Fruit fly (Drosophila melanogaster) whole organism, embryonic: ENCODE measurements around the gene CG13949.
A peak's percentile ranks its signal among the peaks of the same experiment; 100 is the strongest.

ENCODE experiments used
- BEAF-32 ChIP-seq: fragments of 200-800 bp; sonication (Bioruptor generic); optimal IDR thresholded peaks from 3 replicates; lab custom pipeline; 2017; ENCODE audit warnings: missing biosample characterization, missing genetic modification characterization, mild to moderate bottlenecking, moderate library complexity, missing genetic modification reagents
- C15 ChIP-seq: fragments of 200-800 bp; sonication (Bioruptor generic); IDR thresholded peaks from 3 replicates; pipeline ENCODE4 v1.3.6; 2022; ENCODE audit warnings: missing biosample characterization, missing genetic modification characterization
- CG12071 ChIP-seq: fragments of 200-800 bp; sonication (Bioruptor generic); optimal IDR thresholded peaks from 3 replicates; lab custom pipeline; 2018; ENCODE audit warnings: missing biosample characterization, mild to moderate bottlenecking, missing genetic modification characterization
- CG12155 ChIP-seq: fragments of 200-800 bp; sonication (Bioruptor generic); optimal IDR thresholded peaks from 3 replicates; lab custom pipeline; 2016; ENCODE audit warnings: missing biosample characterization, missing genetic modification characterization
- CG12744 ChIP-seq: fragments of 200-800 bp; sonication (Bioruptor generic); optimal IDR thresholded peaks from 2 replicates; lab custom pipeline; 2016; ENCODE audit warnings: missing biosample characterization, missing genetic modification characterization
- CG13287 ChIP-seq: fragments of 200-800 bp; sonication (Bioruptor generic); IDR thresholded peaks from 2 replicates; pipeline ENCODE4 v1.3.6; 2022; ENCODE audit warnings: missing biosample characterization, missing genetic modification characterization; ENCODE audit not compliant: partially characterized antibody
- CG18599 ChIP-seq: fragments of 200-800 bp; sonication (Bioruptor generic); optimal IDR thresholded peaks from 3 replicates; lab custom pipeline; 2017; ENCODE audit warnings: missing biosample characterization, missing genetic modification characterization, mild to moderate bottlenecking, moderate library complexity, missing genetic modification reagents
- CG2712 ChIP-seq: fragments of 200-800 bp; optimal IDR thresholded peaks from 3 replicates; lab custom pipeline; 2019; ENCODE audit warnings: missing biosample characterization, mild to moderate bottlenecking, missing genetic modification characterization, moderate library complexity
- CG2889 ChIP-seq: fragments of 200-800 bp; sonication (Bioruptor generic); IDR thresholded peaks from 3 replicates; pipeline ENCODE4 v1.3.6; 2022; ENCODE audit warnings: missing biosample characterization, missing genetic modification characterization
- CG30403 ChIP-seq: fragments of 200-800 bp; sonication (Bioruptor generic); optimal IDR thresholded peaks from 3 replicates; lab custom pipeline; 2016; ENCODE audit warnings: missing biosample characterization, missing genetic modification characterization
- CG3407 ChIP-seq: fragments of 200-800 bp; sonication (Bioruptor generic); optimal IDR thresholded peaks from 2 replicates; lab custom pipeline; 2018; ENCODE audit warnings: missing biosample characterization, mild to moderate bottlenecking, missing genetic modification characterization
- CG4617 ChIP-seq: fragments of 200-800 bp; sonication (Bioruptor generic); optimal IDR thresholded peaks from 3 replicates; lab custom pipeline; 2016; ENCODE audit warnings: missing biosample characterization, missing genetic modification characterization, borderline replicate concordance
- CG6175 ChIP-seq: fragments of 200-800 bp; sonication (Bioruptor generic); IDR thresholded peaks from 3 replicates; pipeline ENCODE4 v1.3.6; 2022; ENCODE audit warnings: missing biosample characterization, missing genetic modification characterization
- CG6654 ChIP-seq: fragments of 200-800 bp; sonication (Bioruptor generic); optimal IDR thresholded peaks from 2 replicates; lab custom pipeline; 2017; ENCODE audit warnings: missing biosample characterization, mild to moderate bottlenecking, missing genetic modification characterization
- CG8290 ChIP-seq, 3 experiments: fragments of 200-800 bp; sonication (Bioruptor generic); optimal IDR thresholded peaks; 2 replicates each; lab custom pipeline; 2016 to 2019; ENCODE audit warnings: missing biosample characterization in 3 of 3, missing genetic modification characterization in 3 of 3, mild to moderate bottlenecking in 2 of 3, moderate library complexity in 1 of 3
- CoRest ChIP-seq: fragments of 200-800 bp; sonication (Bioruptor generic); optimal IDR thresholded peaks from 3 replicates; lab custom pipeline; 2018; ENCODE audit warnings: missing biosample characterization, mild to moderate bottlenecking, missing genetic modification characterization, moderate library complexity
- Elba2 ChIP-seq: fragments of 200-800 bp; sonication (Bioruptor generic); optimal IDR thresholded peaks from 3 replicates; lab custom pipeline; 2016; ENCODE audit warnings: missing biosample characterization, missing genetic modification characterization
- Ets97D ChIP-seq: fragments of 200-800 bp; sonication (Bioruptor generic); optimal IDR thresholded peaks from 3 replicates; lab custom pipeline; 2016; ENCODE audit warnings: missing biosample characterization, missing genetic modification characterization
- Gsc ChIP-seq: fragments of 200-800 bp; sonication (Bioruptor generic); IDR thresholded peaks from 2 replicates; pipeline ENCODE4 v1.3.6; 2022; ENCODE audit warnings: missing biosample characterization, missing genetic modification characterization
- H2.0 ChIP-seq: fragments of 200-800 bp; sonication (Bioruptor generic); IDR thresholded peaks from 2 replicates; pipeline ENCODE4 v1.3.6; 2022; ENCODE audit warnings: missing biosample characterization, missing genetic modification characterization
- HLHmδ ChIP-seq: fragments of 200-800 bp; sonication (Bioruptor generic); optimal IDR thresholded peaks from 2 replicates; lab custom pipeline; 2018; ENCODE audit warnings: missing biosample characterization, mild to moderate bottlenecking, missing genetic modification characterization, moderate library complexity
- Hr39 ChIP-seq: fragments of >200 bp; optimal IDR thresholded peaks from 2 replicates; lab custom pipeline; 2017
- MBD-R2 ChIP-seq: fragments of 200-800 bp; sonication (Bioruptor generic); IDR thresholded peaks from 2 replicates; pipeline ENCODE4 v1.3.6; 2022; ENCODE audit warnings: missing biosample characterization, missing genetic modification characterization
- Mad ChIP-seq: fragments of 200-800 bp; sonication (Bioruptor generic); optimal IDR thresholded peaks from 2 replicates; lab custom pipeline; 2016; ENCODE audit warnings: missing biosample characterization, missing genetic modification characterization
- Mrtf ChIP-seq: fragments of 200-800 bp; sonication (Bioruptor generic); IDR thresholded peaks from 3 replicates; pipeline ENCODE4 v1.3.6; 2022; ENCODE audit warnings: missing biosample characterization, missing genetic modification characterization
- Neu2 ChIP-seq: fragments of 200-800 bp; sonication (Bioruptor generic); optimal IDR thresholded peaks from 3 replicates; lab custom pipeline; 2016; ENCODE audit warnings: missing biosample characterization, missing genetic modification characterization, borderline replicate concordance
- Optix ChIP-seq: fragments of 200-800 bp; sonication (Bioruptor generic); IDR thresholded peaks from 3 replicates; pipeline ENCODE4 v1.3.6; 2022; ENCODE audit warnings: missing biosample characterization, missing genetic modification characterization
- PHDP ChIP-seq: fragments of 200-800 bp; sonication (Bioruptor generic); optimal IDR thresholded peaks from 3 replicates; lab custom pipeline; 2018; ENCODE audit warnings: missing biosample characterization, mild to moderate bottlenecking, missing genetic modification characterization, moderate library complexity
- Ptx1 ChIP-seq: fragments of 200-800 bp; sonication (Bioruptor generic); IDR thresholded peaks from 2 replicates; pipeline ENCODE4 v1.3.6; 2022; ENCODE audit warnings: missing biosample characterization, missing genetic modification characterization
- Spps ChIP-seq: fragments of 200-800 bp; sonication (Bioruptor generic); optimal IDR thresholded peaks from 2 replicates; lab custom pipeline; 2018; ENCODE audit warnings: missing biosample characterization, mild to moderate bottlenecking, missing genetic modification characterization
- al ChIP-seq: fragments of 200-800 bp; sonication (Bioruptor generic); IDR thresholded peaks from 2 replicates; pipeline ENCODE4 v1.3.6; 2022; ENCODE audit warnings: missing biosample characterization, missing genetic modification characterization
- bcd ChIP-seq: fragments of 200-800 bp; sonication (Bioruptor generic); optimal IDR thresholded peaks from 2 replicates; lab custom pipeline; 2017; ENCODE audit warnings: missing biosample characterization, mild to moderate bottlenecking, missing genetic modification characterization
- bigmax ChIP-seq: fragments of 200-800 bp; sonication (Bioruptor generic); optimal IDR thresholded peaks from 2 replicates; lab custom pipeline; 2018; ENCODE audit warnings: missing biosample characterization, mild to moderate bottlenecking, missing genetic modification characterization
- br ChIP-seq: fragments of >200 bp; optimal IDR thresholded peaks from 2 replicates; lab custom pipeline; 2017
- caup ChIP-seq: fragments of 200-800 bp; sonication (Bioruptor generic); optimal IDR thresholded peaks from 3 replicates; lab custom pipeline; 2017; ENCODE audit warnings: missing biosample characterization, mild to moderate bottlenecking, missing genetic modification characterization, moderate library complexity; ENCODE audit not compliant: severe bottlenecking
- emc ChIP-seq: fragments of 200-800 bp; sonication (Bioruptor generic); optimal IDR thresholded peaks from 2 replicates; lab custom pipeline; 2016; ENCODE audit warnings: missing biosample characterization, missing genetic modification characterization
- gem ChIP-seq: fragments of 200-800 bp; sonication (Bioruptor generic); optimal IDR thresholded peaks from 2 replicates; lab custom pipeline; 2019; ENCODE audit warnings: missing biosample characterization, mild to moderate bottlenecking, missing genetic modification characterization, moderate library complexity
- gsb ChIP-seq: fragments of 200-800 bp; sonication (Bioruptor generic); IDR thresholded peaks from 2 replicates; pipeline ENCODE4 v1.3.6; 2022; ENCODE audit warnings: missing biosample characterization, missing genetic modification characterization
- h ChIP-seq: fragments of >200 bp; optimal IDR thresholded peaks from 2 replicates; lab custom pipeline; 2017
- hth ChIP-seq: fragments of >200 bp; optimal IDR thresholded peaks from 2 replicates; lab custom pipeline; 2017; ENCODE audit warnings: inconsistent platforms
- klu ChIP-seq: fragments of 200-800 bp; sonication (Bioruptor generic); IDR thresholded peaks from 2 replicates; pipeline ENCODE4 v1.3.6; 2022; ENCODE audit warnings: missing biosample characterization, missing genetic modification characterization
- oc ChIP-seq: fragments of 200-800 bp; sonication (Bioruptor generic); optimal IDR thresholded peaks from 2 replicates; lab custom pipeline; 2018; ENCODE audit warnings: missing biosample characterization, mild to moderate bottlenecking, missing genetic modification characterization, moderate library complexity
- pho ChIP-seq: fragments of 200-800 bp; sonication (Bioruptor generic); optimal IDR thresholded peaks from 2 replicates; lab custom pipeline; 2016; ENCODE audit warnings: missing biosample characterization, missing genetic modification characterization
- pum ChIP-seq: fragments of 200-800 bp; sonication (Bioruptor generic); optimal IDR thresholded peaks from 2 replicates; lab custom pipeline; 2016; ENCODE audit warnings: missing biosample characterization, missing genetic modification characterization
- sd ChIP-seq: fragments of 200-800 bp; sonication (Bioruptor generic); optimal IDR thresholded peaks from 3 replicates; lab custom pipeline; 2018; ENCODE audit warnings: missing biosample characterization, mild to moderate bottlenecking, missing genetic modification characterization, moderate library complexity
- sens-2 ChIP-seq: fragments of 200-800 bp; sonication (Bioruptor generic); IDR thresholded peaks from 2 replicates; pipeline ENCODE4 v1.3.6; 2022; ENCODE audit warnings: missing biosample characterization, missing genetic modification characterization
- sima ChIP-seq: fragments of 200-800 bp; sonication (Bioruptor generic); optimal IDR thresholded peaks from 2 replicates; lab custom pipeline; 2016; ENCODE audit warnings: missing biosample characterization, missing genetic modification characterization
- sna ChIP-seq: fragments of 200-800 bp; sonication (Bioruptor generic); IDR thresholded peaks from 2 replicates; pipeline ENCODE4 v1.3.6; 2022; ENCODE audit warnings: missing biosample characterization, missing genetic modification characterization; ENCODE audit not compliant: partially characterized antibody
- so ChIP-seq: fragments of 200-800 bp; sonication (Bioruptor generic); IDR thresholded peaks from 3 replicates; pipeline ENCODE4 v1.3.6; 2022; ENCODE audit warnings: missing biosample characterization, missing genetic modification characterization
- sr ChIP-seq: fragments of 200-800 bp; sonication (Bioruptor generic); IDR thresholded peaks from 3 replicates; pipeline ENCODE4 v1.3.6; 2022; ENCODE audit warnings: missing biosample characterization, missing genetic modification characterization
- stc ChIP-seq: fragments of 200-800 bp; sonication (Bioruptor generic); IDR thresholded peaks from 2 replicates; pipeline ENCODE4 v1.3.6; 2022; ENCODE audit warnings: missing biosample characterization, missing genetic modification characterization
- zf30C ChIP-seq: fragments of 200-800 bp; sonication (Bioruptor generic); optimal IDR thresholded peaks from 3 replicates; lab custom pipeline; 2018; ENCODE audit warnings: missing biosample characterization, mild to moderate bottlenecking, missing genetic modification characterization

Gene CG13949

DNA sequence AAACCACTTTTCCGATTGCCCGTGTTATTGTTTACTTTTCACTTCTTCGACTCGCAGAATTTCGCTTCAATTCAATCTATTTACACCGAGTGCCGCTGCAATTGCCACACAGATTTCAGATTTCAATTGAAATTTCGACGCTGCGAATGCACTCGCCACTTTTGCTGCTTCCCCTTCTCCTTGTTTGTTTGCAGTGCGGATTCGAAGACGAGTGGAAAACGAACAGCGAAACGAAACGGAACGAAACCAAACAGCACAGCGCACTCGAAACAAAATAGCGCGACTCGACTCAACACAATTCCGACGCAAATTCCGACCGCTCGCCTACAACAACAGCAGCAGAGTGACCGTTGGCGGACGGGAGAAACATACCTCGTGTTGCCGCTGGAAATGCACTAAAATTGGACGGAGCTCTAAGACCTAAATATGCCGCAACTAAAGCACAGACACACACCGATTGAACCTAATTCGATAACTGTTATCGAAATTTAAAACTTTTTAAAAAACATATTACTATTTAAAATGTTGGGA is 4.3 kb upstream of the CG13949 start, which contains the start of gene drongo (continued):
- TF ChIP-seq CG4617 (GFP tag; lab: Kevin White, UChicago) (peak; percentile 4), CG12155 (GFP tag; lab: Kevin White, UChicago) (peak; percentile 60), CG8290 (GFP tag; optimal IDR thresholded peaks at IDR 0.05; lab: Kevin White, UChicago) (peak; percentile 38), CG8290 (tag; optimal IDR thresholded peaks at IDR 0.05; lab: Kevin White, UChicago) (peak; percentile 47 to 85), CG6175 (GFP tag; lab: Robert Waterston, UW) (no peak), br (lab: Kevin White, UChicago) (no peak), Ptx1 (no peak), sd (tag; lab: Kevin White, UChicago) (peak; percentile 86), sima (GFP tag; lab: Kevin White, UChicago) (no peak), gem (tag; lab: Kevin White, UChicago) (no peak), CG12071 (GFP tag; lab: Kevin White, UChicago) (peak; percentile 38), Elba2 (GFP tag; lab: Kevin White, UChicago) (no peak), CG3407 (GFP tag; lab: Kevin White, UChicago) (peak; percentile 5), Spps (tag; lab: Kevin White, UChicago) (no peak), CG2712 (tag; lab: Kevin White, UChicago) (peak; percentile 41), Hr39 (lab: Kevin White, UChicago) (no peak), zf30C (GFP tag; lab: Kevin White, UChicago) (peak; percentile 38), caup (peak; percentile 55), Gsc (GFP tag; lab: Robert Waterston, UW) (no peak), CG6654 (no peak), CG2889 (no peak), CG12744 (no peak), bigmax (GFP tag; lab: Kevin White, UChicago) (no peak), Mad (GFP tag; lab: Kevin White, UChicago) (no peak), stc (GFP tag; lab: Robert Waterston, UW) (no peak; the same call in 1 of the 2 replicates), oc (tag; lab: Kevin White, UChicago) (no peak), CG30403 (GFP tag; lab: Kevin White, UChicago) (peak; percentile 16), Optix (no peak), C15 (GFP tag; lab: Robert Waterston, UW) (no peak), pum (GFP tag; lab: Kevin White, UChicago) (no peak), Mrtf (GFP tag; lab: Robert Waterston, UW) (no peak), klu (no peak), sna (GFP tag; lab: Robert Waterston, UW) (peak; percentile 52; the same call in 1 of the 2 replicates), hth (lab: Kevin White, UChicago) (no peak), CoRest (tag; lab: Kevin White, UChicago) (peak; percentile 23), H2.0 (GFP tag; lab: Robert Waterston, UW) (no peak), al (GFP tag; lab: Robert Waterston, UW) (0 out of 2 replicates have a peak, but pooled peaks have one; percentile 17), bcd (GFP tag; lab: Kevin White, UChicago) (peak; percentile 7), Neu2 (GFP tag; lab: Kevin White, UChicago) (no peak), h (lab: Kevin White, UChicago) (no peak), Ets97D (peak; percentile 66), BEAF-32 (peak; percentile 62), PHDP (tag; lab: Kevin White, UChicago) (peak; percentile 55), sens-2 (GFP tag; lab: Robert Waterston, UW) (no peak), HLHmδ (GFP tag; lab: Kevin White, UChicago) (peak; percentile 90), emc (GFP tag; lab: Kevin White, UChicago) (no peak), CG18599 (peak; percentile 24), so (GFP tag; lab: Robert Waterston, UW) (peak; percentile 50; the same call in 1 of the 3 replicates), CG13287 (GFP tag; lab: Robert Waterston, UW) (peak; percentile 53; the same call in 1 of the 2 replicates), sr (GFP tag; lab: Robert Waterston, UW) (no peak; the same call in 2 of the 3 replicates), MBD-R2 (peak; percentile 37), pho (GFP tag; lab: Kevin White, UChicago) (peak; percentile 37), gsb (GFP tag; lab: Robert Waterston, UW) (no peak)
